Fruit fly (Drosophila melanogaster) whole organism, wandering third instar larva: Measurements from ENCODE around the gene dor.

Experiments
- Abd-B ChIP-seq: fragments of >200 bp; optimal IDR thresholded peaks from 2 replicates; lab custom pipeline; 2017; ENCODE audit warnings: missing biosample characterization, missing genetic modification characterization
- CG32264 ChIP-seq: fragments of 200-800 bp; sonication (Bioruptor generic); optimal IDR thresholded peaks from 2 replicates; lab custom pipeline; 2016; ENCODE audit warnings: missing biosample characterization, missing genetic modification characterization
- CG9705 ChIP-seq: fragments of 200-800 bp; sonication (Bioruptor generic); optimal IDR thresholded peaks from 2 replicates; lab custom pipeline; 2018; ENCODE audit warnings: missing biosample characterization, mild to moderate bottlenecking, missing genetic modification characterization
- CrebA ChIP-seq: fragments of 200-800 bp; sonication (Bioruptor generic); optimal IDR thresholded peaks from 2 replicates; lab custom pipeline; 2016; ENCODE audit warnings: missing biosample characterization, mild to moderate bottlenecking, missing genetic modification characterization, borderline replicate concordance
- Dfd ChIP-seq: fragments of >200 bp; optimal IDR thresholded peaks from 2 replicates; lab custom pipeline; 2017; ENCODE audit warnings: missing biosample characterization, missing genetic modification characterization
- Dif ChIP-seq: fragments of 200-275, 200-300 bp; sonication (Bioruptor generic); optimal IDR thresholded peaks from 2 replicates; lab custom pipeline; 2018; ENCODE audit warnings: missing biosample characterization, missing genetic modification characterization; ENCODE audit not compliant: partially characterized antibody
- GATAd ChIP-seq: sonication (Bioruptor generic); optimal IDR thresholded peaks from 2 replicates; lab custom pipeline; 2016; ENCODE audit warnings: missing biosample characterization, missing genetic modification characterization
- HLH106 ChIP-seq: fragments of 200-800 bp; optimal IDR thresholded peaks from 3 replicates; lab custom pipeline; 2019; ENCODE audit warnings: missing biosample characterization, mild to moderate bottlenecking, missing genetic modification characterization, moderate library complexity
- Hnf4 ChIP-seq: fragments of 200-800 bp; sonication (Bioruptor generic); optimal IDR thresholded peaks from 2 replicates; lab custom pipeline; 2016; ENCODE audit warnings: missing biosample characterization, mild to moderate bottlenecking, missing genetic modification characterization
- Hr78 ChIP-seq: fragments of >200 bp; optimal IDR thresholded peaks from 2 replicates; lab custom pipeline; 2017; ENCODE audit warnings: missing biosample characterization, missing genetic modification characterization
- Hr83 ChIP-seq: fragments of 200-300 bp; sonication (Bioruptor generic); optimal IDR thresholded peaks from 2 replicates; lab custom pipeline; 2016; ENCODE audit warnings: missing biosample characterization, mild to moderate bottlenecking, missing genetic modification characterization, moderate library complexity; ENCODE audit not compliant: poor library complexity, severe bottlenecking
- Jra ChIP-seq: sonication (Bioruptor generic); optimal IDR thresholded peaks from 2 replicates; lab custom pipeline; 2016; ENCODE audit warnings: missing biosample characterization, missing genetic modification characterization
- Mio ChIP-seq: sonication (Bioruptor generic); optimal IDR thresholded peaks from 2 replicates; lab custom pipeline; 2016; ENCODE audit warnings: missing biosample characterization, missing genetic modification characterization
- Myc ChIP-seq: fragments of >200 bp; optimal IDR thresholded peaks from 2 replicates; lab custom pipeline; 2017
- N ChIP-seq: fragments of >200 bp; optimal IDR thresholded peaks from 2 replicates; lab custom pipeline; 2018; ENCODE audit warnings: missing biosample characterization, missing external identifiers, missing genetic modification characterization
- OdsH ChIP-seq: fragments of 200-800 bp; sonication (Bioruptor generic); optimal IDR thresholded peaks from 2 replicates; lab custom pipeline; 2016; ENCODE audit warnings: missing biosample characterization, mild to moderate bottlenecking, missing genetic modification characterization
- Rel ChIP-seq, 2 experiments: fragments of 200-800 bp; sonication (Bioruptor generic) in 1 of 2; optimal IDR thresholded peaks; 2 replicates in 1 of 2; 3 replicates in 1 of 2; lab custom pipeline; 2016 to 2019; ENCODE audit warnings: mild to moderate bottlenecking in 2 of 2, missing biosample characterization in 2 of 2, missing genetic modification characterization in 2 of 2, moderate library complexity in 1 of 2
- Sp1 ChIP-seq: fragments of 200-800 bp; sonication (Bioruptor generic); optimal IDR thresholded peaks from 3 replicates; lab custom pipeline; 2019; ENCODE audit warnings: missing biosample characterization, mild to moderate bottlenecking, missing genetic modification characterization, moderate library complexity
- Vsx2 ChIP-seq: fragments of 200-300, 225-300 bp; sonication (Bioruptor generic); optimal IDR thresholded peaks from 2 replicates; lab custom pipeline; 2018; ENCODE audit warnings: missing biosample characterization, missing genetic modification characterization; ENCODE audit not compliant: partially characterized antibody
- br ChIP-seq: fragments of 200-800 bp; sonication (Bioruptor generic); optimal IDR thresholded peaks from 2 replicates; lab custom pipeline; 2016; ENCODE audit warnings: missing biosample characterization, missing genetic modification characterization
- brk ChIP-seq: fragments of 200-800 bp; sonication (Bioruptor generic); optimal IDR thresholded peaks from 2 replicates; lab custom pipeline; 2016; ENCODE audit warnings: missing biosample characterization, mild to moderate bottlenecking, missing genetic modification characterization
- dl ChIP-seq, 2 experiments: fragments of 175-275, 200-275 bp in 1 of 2; fragments of 200-275 bp in 1 of 2; sonication (Bioruptor generic); optimal IDR thresholded peaks; lab custom pipeline; 2018; ENCODE audit warnings: mild to moderate bottlenecking in 2 of 2, missing biosample characterization in 2 of 2, missing genetic modification characterization in 2 of 2, moderate library complexity in 2 of 2; ENCODE audit not compliant: partially characterized antibody in 2 of 2, insufficient read depth in 1 of 2
- dmrt93B ChIP-seq: fragments of 200-800 bp; sonication (Bioruptor generic); optimal IDR thresholded peaks from 2 replicates; lab custom pipeline; 2018; ENCODE audit warnings: missing biosample characterization, mild to moderate bottlenecking, missing genetic modification characterization
- dsf ChIP-seq: sonication (Bioruptor generic); optimal IDR thresholded peaks from 2 replicates; lab custom pipeline; 2016; ENCODE audit warnings: missing biosample characterization, missing genetic modification characterization, borderline replicate concordance
- ey ChIP-seq: fragments of 200-800 bp; sonication (Bioruptor generic); optimal IDR thresholded peaks from 2 replicates; lab custom pipeline; 2016; ENCODE audit warnings: missing biosample characterization, missing genetic modification characterization
- foxo ChIP-seq, 2 experiments: fragments of 200-800 bp; sonication (Bioruptor generic); optimal IDR thresholded peaks; 2 replicates in 1 of 2; 3 replicates in 1 of 2; lab custom pipeline; 2016 to 2017; ENCODE audit warnings: missing biosample characterization in 2 of 2, missing genetic modification characterization in 2 of 2
- fru ChIP-seq: fragments of 200-800 bp; sonication (Bioruptor generic); optimal IDR thresholded peaks from 3 replicates; lab custom pipeline; 2016; ENCODE audit warnings: missing biosample characterization, mild to moderate bottlenecking, missing genetic modification characterization
- h ChIP-seq: fragments of 200-800 bp; sonication (Bioruptor generic); optimal IDR thresholded peaks from 3 replicates; lab custom pipeline; 2016; ENCODE audit warnings: missing biosample characterization, mild to moderate bottlenecking, missing genetic modification characterization
- jim ChIP-seq: fragments of 175-275, 200-325 bp; sonication (Bioruptor generic); optimal IDR thresholded peaks from 2 replicates; lab custom pipeline; 2016; ENCODE audit warnings: missing biosample characterization, mild to moderate bottlenecking, missing genetic modification characterization
- lola ChIP-seq: fragments of >200 bp; optimal IDR thresholded peaks from 2 replicates; lab custom pipeline; 2017; ENCODE audit warnings: missing biosample characterization, missing genetic modification characterization
- pan ChIP-seq: fragments of >200 bp; optimal IDR thresholded peaks from 2 replicates; lab custom pipeline; 2017
- psq ChIP-seq: fragments of 200-800 bp; sonication (Bioruptor generic); optimal IDR thresholded peaks from 3 replicates; lab custom pipeline; 2017; ENCODE audit warnings: missing biosample characterization, mild to moderate bottlenecking, missing genetic modification characterization, moderate library complexity
- rgr ChIP-seq: fragments of 200-800 bp; sonication (Bioruptor generic); optimal IDR thresholded peaks from 3 replicates; lab custom pipeline; 2016; ENCODE audit warnings: missing biosample characterization, mild to moderate bottlenecking, missing genetic modification characterization
- sage ChIP-seq: fragments of 200-800 bp; sonication (Bioruptor generic); optimal IDR thresholded peaks from 2 replicates; lab custom pipeline; 2016; ENCODE audit warnings: missing biosample characterization, mild to moderate bottlenecking, missing genetic modification characterization
- sv ChIP-seq: fragments of 200-800 bp; sonication (Bioruptor generic); optimal IDR thresholded peaks from 3 replicates; lab custom pipeline; 2016; ENCODE audit warnings: missing biosample characterization, missing genetic modification characterization
- tai ChIP-seq: sonication (Bioruptor generic); optimal IDR thresholded peaks from 2 replicates; lab custom pipeline; 2016; ENCODE audit warnings: missing biosample characterization, missing genetic modification characterization
- usp ChIP-seq: fragments of >200 bp; optimal IDR thresholded peaks from 2 replicates; lab custom pipeline; 2017; ENCODE audit warnings: missing biosample characterization, missing genetic modification characterization
- woc ChIP-seq: sonication (Bioruptor generic); optimal IDR thresholded peaks from 2 replicates; lab custom pipeline; 2016; ENCODE audit warnings: missing biosample characterization, mild to moderate bottlenecking, missing genetic modification characterization

dor gene

DNA sequence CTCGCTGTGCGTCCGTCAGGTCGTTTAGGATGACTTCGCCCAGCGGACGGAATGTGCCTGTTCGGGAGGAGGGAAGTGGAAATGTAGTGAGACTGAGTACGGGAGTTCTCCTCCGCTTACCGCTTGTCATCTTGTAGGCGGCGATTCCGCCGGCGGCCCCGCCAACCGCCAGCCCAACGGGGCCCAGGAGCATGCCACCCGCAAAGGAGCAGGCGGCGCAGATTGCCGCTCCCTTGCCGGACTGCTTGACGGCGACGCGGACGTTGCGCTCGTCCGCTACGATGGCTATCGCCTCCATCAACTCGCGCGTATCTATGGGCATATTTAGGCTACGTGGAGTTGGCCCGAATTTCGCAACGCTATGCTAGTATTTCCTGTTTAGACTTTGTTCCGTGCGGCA, 3.8 kb downstream of the dor start, which contains the start of gene Mur2B:
TSS of gene Mur2B (minus strand) at position 101 of the 400 bp plus-strand sequence.
- no peak for TF ChIP-seq N (GFP tag; lab: Kevin White, UChicago)

DNA sequence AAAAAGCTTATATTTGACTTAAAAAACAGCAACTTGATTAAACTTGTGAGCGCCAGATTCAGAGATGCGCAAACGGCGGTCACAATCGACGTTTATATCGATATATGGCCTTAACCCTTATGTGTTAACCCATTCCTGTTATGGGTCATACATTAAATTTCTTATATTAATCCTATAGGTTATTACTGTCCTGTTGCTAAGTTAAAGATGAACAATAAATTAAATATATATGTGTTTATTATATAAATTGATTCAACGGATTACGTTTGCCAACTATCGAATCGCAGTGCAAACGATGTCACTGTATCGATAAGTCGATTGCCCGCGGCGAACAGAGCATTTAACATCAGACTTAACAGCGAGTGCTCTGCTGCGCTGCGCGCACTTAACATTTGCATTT, 4.4 kb downstream of the dor start, which contains the start of the genes CG3740 and hfw:
TSS of gene CG3740 (minus strand) at position 84 of the 400 bp plus-strand sequence.
TSS of gene hfw (plus strand) at position 357 of the 400 bp plus-strand sequence.
- TF ChIP-seq Mio (no peak), Rel (GFP tag; optimal IDR thresholded peaks at IDR 0.05; lab: Kevin White, UChicago) (peak; percentile 25), Rel (tag; optimal IDR thresholded peaks at IDR 0.05; lab: Kevin White, UChicago) (peak; percentile 63), sage (GFP tag; lab: Kevin White, UChicago) (peak; percentile 77), woc (peak; percentile 56), lola (GFP tag; lab: Kevin White, UChicago) (no peak), OdsH (GFP tag; lab: Kevin White, UChicago) (peak; percentile 68), Hr78 (GFP tag; lab: Kevin White, UChicago) (no peak), Sp1 (GFP tag; lab: Kevin White, UChicago) (peak; percentile 70), foxo (GFP tag; optimal IDR thresholded peaks at IDR 0.05; lab: Kevin White, UChicago) (peak in 1 of 2 experiments; percentile 84), brk (no peak), Abd-B (GFP tag; lab: Kevin White, UChicago) (no peak), usp (GFP tag; lab: Kevin White, UChicago) (no peak), pan (lab: Kevin White, UChicago) (no peak), tai (no peak), h (peak; percentile 73), N (GFP tag; lab: Kevin White, UChicago) (no peak), sv (peak; percentile 37), dsf (GFP tag; lab: Kevin White, UChicago) (peak; percentile 47), CG9705 (peak; percentile 52), GATAd (GFP tag; lab: Kevin White, UChicago) (no peak), CrebA (GFP tag; lab: Kevin White, UChicago) (no peak), Dif (GFP tag; lab: Kevin White, UChicago) (no peak), Hnf4 (GFP tag; lab: Kevin White, UChicago) (peak; percentile 78), psq (GFP tag; lab: Kevin White, UChicago) (peak; percentile 67), Dfd (GFP tag; lab: Kevin White, UChicago) (no peak), br (peak; percentile 56), ey (GFP tag; lab: Kevin White, UChicago) (peak; percentile 31), Jra (GFP tag; lab: Kevin White, UChicago) (peak; percentile 22), Hr83 (peak; percentile 60), fru (GFP tag; lab: Kevin White, UChicago) (peak; percentile 68), HLH106 (tag; lab: Kevin White, UChicago) (peak; percentile 84), rgr (GFP tag; lab: Kevin White, UChicago) (peak; percentile 75), jim (GFP tag; lab: Kevin White, UChicago) (no peak), Vsx2 (GFP tag; lab: Kevin White, UChicago) (no peak), dl (GFP tag; optimal IDR thresholded peaks at IDR 0.05; lab: Kevin White, UChicago; ENCODE audit: insufficient read depth in 1 of 2, partially characterized antibody in 2 of 2) (no peak), Myc (lab: Kevin White, UChicago) (peak; percentile 58), CG32264 (GFP tag; lab: Kevin White, UChicago) (no peak), dmrt93B (GFP tag; lab: Kevin White, UChicago) (peak; percentile 66)

DNA sequence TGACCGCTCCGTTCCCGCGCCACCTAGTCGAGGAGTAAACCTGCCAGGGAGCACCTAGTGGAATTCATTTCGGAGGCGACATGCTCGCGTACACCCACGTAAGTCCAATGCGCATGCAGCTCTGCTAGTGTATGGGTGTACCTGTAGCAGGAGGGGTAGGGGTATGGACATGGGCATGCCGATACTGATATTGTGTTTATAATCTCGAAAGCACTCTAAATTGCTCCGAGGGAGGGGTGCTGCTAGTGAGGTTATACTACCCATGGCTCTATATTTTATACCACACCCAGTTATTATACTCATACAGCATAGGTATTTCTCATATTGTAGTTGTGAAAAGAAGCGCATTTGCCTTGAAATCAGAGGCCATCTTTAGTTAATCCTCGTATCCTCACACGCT, 5.0 kb downstream of the dor start:
- TF ChIP-seq foxo (GFP tag; optimal IDR thresholded peaks at IDR 0.05; lab: Kevin White, UChicago) = no peak
- no peak for TF ChIP-seq rgr (GFP tag; lab: Kevin White, UChicago)
